Fruit fly (Drosophila melanogaster): Measurements from ENCODE around the gene CG3071.

CG3071 gene

dm6 chrX:2244753-2245152 is 17.9 kb upstream of the CG3071 start:
- TF ChIP-seq br (GFP tag; optimal IDR thresholded peaks at IDR 0.05) (no peak), tai (GFP tag; optimal IDR thresholded peaks at IDR 0.05) (no peak), usp (GFP tag; optimal IDR thresholded peaks at IDR 0.05) (no peak), jim (GFP tag; optimal IDR thresholded peaks at IDR 0.05) (no peak), Dfd (GFP tag; optimal IDR thresholded peaks at IDR 0.05) (no peak), Dif (GFP tag; optimal IDR thresholded peaks at IDR 0.05; ENCODE audit: partially characterized antibody) (no peak), Myc (optimal IDR thresholded peaks at IDR 0.05) (no peak), CG32264 (GFP tag; optimal IDR thresholded peaks at IDR 0.05) (no peak), dl (GFP tag; optimal IDR thresholded peaks at IDR 0.05; ENCODE audit: insufficient read depth in 1 of 2, partially characterized antibody in 2 of 2) (no peak), CG9705 (GFP tag; optimal IDR thresholded peaks at IDR 0.05) (no peak), pan (optimal IDR thresholded peaks at IDR 0.05) (no peak), GATAd (GFP tag; optimal IDR thresholded peaks at IDR 0.05) (no peak), Vsx2 (GFP tag; optimal IDR thresholded peaks at IDR 0.05; ENCODE audit: partially characterized antibody) (no peak)

- TF ChIP-seq Rel (GFP tag; optimal IDR thresholded peaks at IDR 0.05), result no peak
- TF ChIP-seq Rel (tag; optimal IDR thresholded peaks at IDR 0.05), result no peak
- TF ChIP-seq Hr83 (GFP tag; optimal IDR thresholded peaks at IDR 0.05; ENCODE audit: poor library complexity, severe bottlenecking), result no peak
- TF ChIP-seq Vsx2 (GFP tag; optimal IDR thresholded peaks at IDR 0.05; ENCODE audit: partially characterized antibody), result no peak
- TF ChIP-seq CG9705 (GFP tag; optimal IDR thresholded peaks at IDR 0.05), result no peak
- no peak for TF ChIP-seq fru (GFP tag; optimal IDR thresholded peaks at IDR 0.05)
- TF ChIP-seq CG32264 (GFP tag; optimal IDR thresholded peaks at IDR 0.05), result no peak
- no peak for TF ChIP-seq CrebA (GFP tag; optimal IDR thresholded peaks at IDR 0.05; ENCODE audit: borderline replicate concordance)
- no peak for TF ChIP-seq OdsH (GFP tag; optimal IDR thresholded peaks at IDR 0.05)
- TF ChIP-seq woc (GFP tag; optimal IDR thresholded peaks at IDR 0.05), result no peak
- no peak for TF ChIP-seq jim (GFP tag; optimal IDR thresholded peaks at IDR 0.05)
- no peak for TF ChIP-seq dmrt93B (GFP tag; optimal IDR thresholded peaks at IDR 0.05)
- no peak for TF ChIP-seq rgr (GFP tag; optimal IDR thresholded peaks at IDR 0.05)
- no peak for TF ChIP-seq foxo (GFP tag; optimal IDR thresholded peaks at IDR 0.05)
These were observed 16.7 kb upstream of the CG3071 start, which contains the start of gene Or2a for dm6 chrX:2245931-2246330. TSS of gene Or2a (plus strand) at chrX:2246231.

- TF ChIP-seq fru (GFP tag; optimal IDR thresholded peaks at IDR 0.05), result no peak
- no peak for TF ChIP-seq Mio (GFP tag; optimal IDR thresholded peaks at IDR 0.05)
- no peak for TF ChIP-seq N (GFP tag; optimal IDR thresholded peaks at IDR 0.05)
- TF ChIP-seq Dfd (GFP tag; optimal IDR thresholded peaks at IDR 0.05), result no peak
- TF ChIP-seq psq (GFP tag; optimal IDR thresholded peaks at IDR 0.05), result no peak
- no peak for TF ChIP-seq Hr78 (GFP tag; optimal IDR thresholded peaks at IDR 0.05)
- TF ChIP-seq Rel (GFP tag; optimal IDR thresholded peaks at IDR 0.05), result no peak
- no peak for TF ChIP-seq Rel (tag; optimal IDR thresholded peaks at IDR 0.05)
- TF ChIP-seq brk (GFP tag; optimal IDR thresholded peaks at IDR 0.05), result no peak
- TF ChIP-seq dsf (GFP tag; optimal IDR thresholded peaks at IDR 0.05; ENCODE audit: borderline replicate concordance), result no peak
- TF ChIP-seq tai (GFP tag; optimal IDR thresholded peaks at IDR 0.05), result no peak
- TF ChIP-seq Vsx2 (GFP tag; optimal IDR thresholded peaks at IDR 0.05; ENCODE audit: partially characterized antibody), result no peak
- no peak for TF ChIP-seq Hnf4 (GFP tag; optimal IDR thresholded peaks at IDR 0.05)
- no peak for TF ChIP-seq sage (GFP tag; optimal IDR thresholded peaks at IDR 0.05)
- TF ChIP-seq ey (GFP tag; optimal IDR thresholded peaks at IDR 0.05), result no peak
- no peak for TF ChIP-seq jim (GFP tag; optimal IDR thresholded peaks at IDR 0.05)
- TF ChIP-seq Sp1 (GFP tag; optimal IDR thresholded peaks at IDR 0.05), result no peak
- TF ChIP-seq br (GFP tag; optimal IDR thresholded peaks at IDR 0.05), result no peak
- TF ChIP-seq Hr83 (GFP tag; optimal IDR thresholded peaks at IDR 0.05; ENCODE audit: poor library complexity, severe bottlenecking), result no peak
- no peak for TF ChIP-seq Jra (GFP tag; optimal IDR thresholded peaks at IDR 0.05)
These were observed 12.9 kb upstream of the CG3071 start, which contains the start of gene crn for dm6 chrX:2249763-2250162. TSS of gene crn (minus strand) at chrX:2249983.

- TF ChIP-seq GATAd (GFP tag; optimal IDR thresholded peaks at IDR 0.05) (no peak), usp (GFP tag; optimal IDR thresholded peaks at IDR 0.05) (no peak), h (GFP tag; optimal IDR thresholded peaks at IDR 0.05) (no peak), N (GFP tag; optimal IDR thresholded peaks at IDR 0.05) (no peak), CG32264 (GFP tag; optimal IDR thresholded peaks at IDR 0.05) (no peak), woc (GFP tag; optimal IDR thresholded peaks at IDR 0.05) (no peak), Hnf4 (GFP tag; optimal IDR thresholded peaks at IDR 0.05) (no peak), pan (optimal IDR thresholded peaks at IDR 0.05) (no peak), Hr83 (GFP tag; optimal IDR thresholded peaks at IDR 0.05; ENCODE audit: poor library complexity, severe bottlenecking) (no peak), jim (GFP tag; optimal IDR thresholded peaks at IDR 0.05) (no peak), Myc (optimal IDR thresholded peaks at IDR 0.05) (no peak)
These were observed 10.9 kb upstream of the CG3071 start, which contains the start of gene CG3191 for dm6 chrX:2251688-2252087. TSS of gene CG3191 (minus strand) at chrX:2251993.
